Worm (Caenorhabditis elegans): ENCODE measurements around the gene C03G5.14.

C03G5.14 gene

ce11 chrX:8500922-8501321 lies 20.8 kb upstream of the C03G5.14 start, which contains the start of gene grd-4:
TSS of gene grd-4 (plus strand) at chrX:8501222.
- TF ChIP-seq ama-1 (optimal IDR thresholded peaks at IDR 0.05) (no peak), nhr-12 (tag; optimal IDR thresholded peaks at IDR 0.05) (no peak), nhr-237 (tag; optimal IDR thresholded peaks at IDR 0.05) (no peak), skn-1 (tag; optimal IDR thresholded peaks at IDR 0.05) (no peak), ceh-16 (tag; optimal IDR thresholded peaks at IDR 0.05) (no peak), aly-2 (tag; optimal IDR thresholded peaks at IDR 0.05) (no peak), ztf-11 (tag; optimal IDR thresholded peaks at IDR 0.05) (no peak), elt-1 (tag; optimal IDR thresholded peaks at IDR 0.05) (peak; percentile 77), ztf-4 (tag; optimal IDR thresholded peaks at IDR 0.05) (no peak), R02D3.7 (tag; optimal IDR thresholded peaks at IDR 0.05) (no peak), nhr-76 (tag; optimal IDR thresholded peaks at IDR 0.05) (no peak), nhr-25 (tag; optimal IDR thresholded peaks at IDR 0.05) (peak; percentile 49), snpc-4 (tag; optimal IDR thresholded peaks at IDR 0.05) (no peak)

- TF ChIP-seq mml-1 (tag; optimal IDR thresholded peaks at IDR 0.05), result no peak
- no peak for TF ChIP-seq elt-3 (tag; optimal IDR thresholded peaks at IDR 0.05)
- TF ChIP-seq egl-27 (tag; optimal IDR thresholded peaks at IDR 0.05), result no peak
- peak; percentile 15 for TF ChIP-seq nhr-25 (tag; optimal IDR thresholded peaks at IDR 0.05)
- TF ChIP-seq nhr-43 (tag; optimal IDR thresholded peaks at IDR 0.05; ENCODE audit: poor library complexity, severe bottlenecking), result peak; percentile 60
- no peak for TF ChIP-seq ztf-11 (tag; optimal IDR thresholded peaks at IDR 0.05)
- peak; percentile 71 for TF ChIP-seq nhr-23 (tag; optimal IDR thresholded peaks at IDR 0.05)
- no peak for TF ChIP-seq lin-15B (tag; optimal IDR thresholded peaks at IDR 0.05)
- no peak for TF ChIP-seq ceh-82 (tag; optimal IDR thresholded peaks at IDR 0.05)
Measured at ce11 chrX:8504207-8504606, 17.5 kb upstream of the C03G5.14 start.

ce11 chrX:8507053-8507452 lies 14.7 kb upstream of the C03G5.14 start:
- TF ChIP-seq nhr-23 (tag; optimal IDR thresholded peaks at IDR 0.05) (peak; percentile 76), nfya-1 (tag; optimal IDR thresholded peaks at IDR 0.05; ENCODE audit: insufficient read depth) (no peak)

ce11 chrX:8507576-8507975 lies 14.1 kb upstream of the C03G5.14 start, which contains the start of gene H03E18.1:
TSS of gene H03E18.1 (plus strand) at chrX:8507876.
- no peak for TF ChIP-seq pha-4 (tag; optimal IDR thresholded peaks at IDR 0.05)
- TF ChIP-seq nhr-67 (tag; optimal IDR thresholded peaks at IDR 0.05), result no peak
- TF ChIP-seq nhr-43 (tag; optimal IDR thresholded peaks at IDR 0.05; ENCODE audit: poor library complexity, severe bottlenecking), result no peak
- no peak for TF ChIP-seq unc-62 (GFP tag; optimal IDR thresholded peaks at IDR 0.05)
- no peak for TF ChIP-seq nhr-23 (tag; optimal IDR thresholded peaks at IDR 0.05)
- TF ChIP-seq snpc-4 (tag; optimal IDR thresholded peaks at IDR 0.05), result no peak
- TF ChIP-seq lsy-12 (tag; optimal IDR thresholded peaks at IDR 0.05), result no peak
- TF ChIP-seq elt-2 (tag; optimal IDR thresholded peaks at IDR 0.05), result no peak
- no peak for TF ChIP-seq egl-5 (tag; optimal IDR thresholded peaks at IDR 0.05)
- no peak for TF ChIP-seq lin-39 (tag; optimal IDR thresholded peaks at IDR 0.05)
- no peak for TF ChIP-seq nfya-1 (tag; optimal IDR thresholded peaks at IDR 0.05; ENCODE audit: insufficient read depth)
- TF ChIP-seq fos-1 (tag; optimal IDR thresholded peaks at IDR 0.05), result no peak
- no peak for TF ChIP-seq zag-1 (tag; optimal IDR thresholded peaks at IDR 0.05)

ce11 chrX:8509088-8509487 lies 12.6 kb upstream of the C03G5.14 start:
- TF ChIP-seq aly-2 (tag; optimal IDR thresholded peaks at IDR 0.05) (no peak), daf-12 (tag; optimal IDR thresholded peaks at IDR 0.05) (no peak), fkh-2 (tag; optimal IDR thresholded peaks at IDR 0.05) (no peak), nhr-28 (tag; optimal IDR thresholded peaks at IDR 0.05) (no peak)

- no peak for TF ChIP-seq daf-12 (tag; optimal IDR thresholded peaks at IDR 0.05)
Measured at ce11 chrX:8520402-8520801, 1.3 kb upstream of the C03G5.14 start, which contains the start of gene H03E18.2. TSS of gene H03E18.2 (minus strand) at chrX:8520502.

All from whole organism, L3 larva.